Fruit fly (Drosophila melanogaster) ovary, adult (tissue): ENCODE measurements around the gene Sfp36F.

Experiments
- CG17801 ChIP-seq: fragments of 200-800 bp; optimal IDR thresholded peaks from 2 replicates; lab custom pipeline; 2019; ENCODE audit warnings: missing biosample characterization, mild to moderate bottlenecking, missing genetic modification characterization, moderate library complexity; ENCODE audit not compliant: partially characterized antibody

Sfp36F gene

DNA sequence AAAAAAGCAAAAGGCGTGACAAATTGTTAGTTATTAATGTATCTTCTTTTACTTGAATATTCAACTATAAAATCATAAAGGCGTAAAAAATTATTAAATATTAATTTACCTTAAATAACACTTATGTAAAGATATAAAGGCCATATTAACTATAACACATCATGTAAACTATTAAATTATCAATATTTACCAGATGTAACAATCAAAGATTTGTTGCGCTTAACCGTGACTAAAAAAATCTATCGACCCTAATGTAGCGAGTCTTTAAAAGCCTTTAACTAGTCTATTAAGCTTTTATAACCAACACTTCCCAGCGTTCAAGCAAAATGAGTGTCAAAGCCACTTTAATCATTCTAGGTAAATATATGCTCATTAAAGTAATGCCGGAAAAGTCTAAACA lies at the start of gene Sfp36F:
Gene Sfp36F, plus strand, starts transcription at position 301 of the 400 bp plus-strand sequence.
- TF ChIP-seq CG17801 (GFP tag; lab: Kevin White, UChicago), result no peak

DNA sequence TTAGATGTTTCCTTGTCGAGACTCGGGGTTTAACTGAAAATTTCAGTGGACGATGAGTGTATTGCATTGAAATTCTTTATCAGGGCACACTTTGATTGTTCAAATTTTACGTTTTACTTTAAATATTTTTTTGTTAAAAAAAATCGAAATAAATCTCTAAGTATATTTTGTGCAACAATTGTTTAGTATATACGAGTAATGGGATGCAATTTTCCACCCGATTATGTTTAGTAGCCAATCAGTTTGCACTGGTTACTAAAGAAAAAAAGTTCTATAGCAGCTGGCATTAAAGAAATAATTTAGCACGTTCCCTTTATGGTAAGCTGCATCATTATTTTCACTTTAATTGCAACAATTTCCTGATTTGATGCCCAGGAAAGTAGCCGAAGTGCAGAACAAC lies 34.4 kb upstream of the Sfp36F start, which contains the start of gene CG31788:
Gene CG31788, minus strand, starts transcription at position 101 of the 400 bp plus-strand sequence.
- TF ChIP-seq CG17801 (GFP tag; lab: Kevin White, UChicago), result no peak

DNA sequence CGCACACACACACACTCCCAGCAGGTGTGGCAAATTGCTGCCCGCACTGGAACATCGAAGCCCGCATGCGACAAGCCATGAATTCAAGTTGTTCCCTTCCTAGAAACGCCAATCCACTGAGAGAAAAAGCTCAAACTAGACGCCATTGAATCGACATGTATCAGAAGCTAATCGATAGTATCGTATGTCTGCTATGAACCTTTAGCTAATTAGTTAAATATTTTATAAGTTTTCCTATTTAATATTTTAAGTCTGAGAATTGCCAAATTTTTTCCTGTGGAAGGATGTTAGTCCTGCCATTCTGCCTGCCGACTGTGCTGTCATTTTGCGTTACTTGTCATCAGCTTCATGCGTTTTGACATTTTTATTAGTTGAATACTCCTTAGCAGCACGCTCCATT lies 24.5 kb upstream of the Sfp36F start:
- TF ChIP-seq CG17801 (GFP tag; lab: Kevin White, UChicago), result no peak

DNA sequence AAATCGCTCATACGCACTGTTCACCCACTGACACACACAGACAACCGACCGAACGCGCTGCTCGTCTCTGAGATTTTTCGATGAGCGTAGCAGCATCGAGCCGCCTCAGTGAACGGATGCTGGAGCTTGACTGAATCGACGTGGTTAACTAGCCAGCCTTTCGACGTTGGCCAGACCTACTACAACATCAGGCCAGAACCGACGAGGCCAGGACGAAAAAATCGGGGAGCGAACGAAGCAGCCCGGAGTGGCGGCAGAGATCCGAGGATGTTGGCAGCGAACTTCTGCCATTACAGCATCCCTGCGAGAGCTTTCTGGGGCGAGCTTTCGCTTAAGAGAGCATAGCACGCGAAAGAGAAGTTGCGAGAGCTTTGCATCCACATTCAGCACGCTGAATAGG lies 16.7 kb upstream of the Sfp36F start, which contains the start of gene CG42750:
Gene CG42750, minus strand, starts transcription at position 108 of the 400 bp plus-strand sequence.
- TF ChIP-seq CG17801 (GFP tag; lab: Kevin White, UChicago), result no peak

DNA sequence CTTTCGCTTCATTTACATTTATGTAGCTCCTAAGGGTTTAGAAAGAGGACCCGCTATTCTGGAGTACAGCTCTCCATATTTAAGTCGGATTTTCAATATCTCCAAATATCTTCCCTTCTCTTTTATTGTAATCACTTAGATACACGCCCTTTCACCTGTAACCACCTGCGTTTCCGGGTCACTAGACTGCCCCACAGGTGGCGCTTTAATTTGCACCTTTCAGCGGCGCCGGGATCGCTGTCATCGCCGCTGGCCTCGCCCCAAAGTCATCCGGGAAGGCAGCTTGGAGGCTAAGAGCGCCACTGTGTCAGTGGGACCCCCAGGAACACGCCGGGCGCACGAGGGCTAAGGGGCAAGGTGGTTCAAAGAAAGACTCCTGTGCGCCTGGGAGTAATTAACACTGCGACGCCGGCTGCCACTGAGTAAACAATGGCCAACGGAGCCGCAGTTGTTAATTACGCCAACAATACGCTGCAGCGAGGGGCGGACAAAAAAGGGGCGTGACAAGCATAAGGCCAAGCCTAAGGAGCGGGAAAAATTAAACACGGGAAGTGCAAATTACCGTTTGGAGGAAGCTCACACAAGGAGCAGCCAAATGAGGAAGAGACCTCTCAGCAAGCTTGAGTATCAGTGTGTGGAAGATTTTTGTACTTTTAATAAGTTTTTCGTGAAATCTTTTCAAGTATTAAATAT lies 8.0 kb upstream of the Sfp36F start:
- no peak for TF ChIP-seq CG17801 (GFP tag; lab: Kevin White, UChicago)

DNA sequence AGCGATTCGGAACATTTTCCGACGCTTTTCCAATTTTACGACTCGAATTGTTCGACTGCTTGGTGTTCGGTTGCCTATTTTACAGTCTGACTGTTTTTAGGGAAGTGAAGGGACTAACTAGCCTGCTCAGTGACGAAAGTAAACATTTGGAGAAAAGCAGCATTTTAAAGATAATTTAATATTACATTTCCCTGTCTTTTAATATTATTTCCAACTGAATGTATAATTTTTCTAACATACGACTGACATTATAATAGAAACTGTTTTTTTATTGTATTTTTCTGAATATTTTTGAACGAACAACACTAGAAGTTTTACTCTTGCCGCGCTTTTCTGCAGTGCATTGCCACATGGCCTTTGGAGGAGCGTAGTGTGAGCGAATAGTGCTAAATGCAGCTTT lies 6.7 kb upstream of the Sfp36F start, which contains the start of gene CG31787:
Gene CG31787, minus strand, starts transcription at position 101 of the 400 bp plus-strand sequence.
- no peak for TF ChIP-seq CG17801 (GFP tag; lab: Kevin White, UChicago)

DNA sequence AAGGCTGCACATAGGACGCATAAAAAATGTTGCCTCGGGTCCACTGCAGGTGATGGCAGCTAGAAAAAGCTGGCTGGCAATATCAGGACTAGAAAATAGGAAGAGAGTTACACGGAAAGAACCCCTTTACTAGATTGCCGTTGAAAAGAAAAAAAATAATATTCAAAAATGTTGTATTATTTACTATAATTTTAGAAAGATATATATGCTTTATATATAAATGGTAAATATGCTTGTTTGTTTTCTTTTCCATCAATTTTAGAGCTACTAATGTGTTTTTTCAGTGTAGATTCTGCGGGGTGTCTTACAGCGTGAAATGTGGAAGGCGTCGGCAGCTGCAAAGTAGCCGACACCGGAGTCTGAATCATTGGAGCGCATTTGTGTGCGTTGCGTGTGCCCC lies 5.2 kb upstream of the Sfp36F start:
- no peak for TF ChIP-seq CG17801 (GFP tag; lab: Kevin White, UChicago)

DNA sequence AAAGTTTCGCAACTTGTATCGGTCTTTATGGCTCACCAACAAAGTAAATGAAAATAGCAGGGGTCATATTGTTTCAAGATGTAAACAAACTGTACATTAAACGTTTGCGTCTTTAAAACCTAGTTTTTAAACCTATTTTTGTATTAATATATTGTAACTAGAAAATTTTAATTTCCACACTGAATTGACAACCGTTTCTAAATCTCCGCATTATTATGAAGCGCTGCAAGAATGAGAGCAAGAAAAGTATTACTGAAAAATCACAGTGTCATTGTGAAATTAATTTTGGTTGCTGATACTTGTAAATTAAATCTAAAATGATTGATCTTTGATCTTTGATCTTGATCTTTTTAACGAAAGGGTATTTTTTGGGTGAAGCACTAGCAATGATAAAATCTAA lies 960 bp upstream of the Sfp36F start, which contains the start of gene CG43362:
Gene CG43362, minus strand, starts transcription at position 101 of the 400 bp plus-strand sequence.
- TF ChIP-seq CG17801 (GFP tag; lab: Kevin White, UChicago), result no peak

DNA sequence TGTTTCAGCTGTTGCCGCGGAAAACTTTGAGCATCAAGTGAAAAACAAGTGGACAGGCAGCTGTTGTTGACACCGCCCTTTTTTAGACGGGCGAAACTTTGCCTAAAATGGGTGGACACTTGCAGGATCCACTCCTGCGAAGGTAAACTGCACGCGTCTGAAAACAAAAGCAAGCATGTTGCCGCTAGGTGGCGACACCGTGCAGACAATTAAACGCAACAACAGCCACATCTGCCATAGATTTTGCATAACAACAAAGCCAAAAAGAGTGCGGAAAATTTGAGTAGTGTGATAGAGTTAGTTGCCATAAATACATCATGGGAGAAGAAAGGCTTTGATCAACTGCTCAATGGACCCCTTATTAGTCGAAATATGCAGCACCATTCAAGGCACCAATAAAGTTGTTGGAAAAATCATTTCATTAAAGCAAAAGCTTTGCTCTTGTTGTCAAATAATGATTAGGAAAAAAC lies 2.1 kb downstream of the Sfp36F start, which contains the start of gene CG5790:
Gene CG5790, plus strand, starts transcription at position 420 of the 470 bp plus-strand sequence.
- TF ChIP-seq CG17801 (GFP tag; lab: Kevin White, UChicago), result no peak

DNA sequence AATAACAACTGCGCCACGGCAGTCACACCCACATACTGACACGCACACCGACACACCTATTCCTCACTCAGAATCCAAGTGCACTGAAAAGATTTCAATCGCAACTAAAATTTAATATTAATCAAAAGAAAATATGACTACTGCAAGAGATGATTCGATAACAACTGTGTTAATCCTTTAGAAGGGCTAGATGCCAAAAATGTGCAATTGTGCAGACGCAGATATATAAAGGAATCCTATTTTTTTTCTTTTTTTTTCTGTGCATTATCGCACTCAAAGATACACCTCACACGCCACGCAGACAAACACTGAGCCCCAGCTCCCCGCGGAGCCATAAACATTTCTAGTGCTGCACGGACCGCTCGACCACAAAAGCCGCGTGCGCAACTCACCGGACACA lies 6.2 kb downstream of the Sfp36F start:
- TF ChIP-seq CG17801 (GFP tag; lab: Kevin White, UChicago), result no peak

DNA sequence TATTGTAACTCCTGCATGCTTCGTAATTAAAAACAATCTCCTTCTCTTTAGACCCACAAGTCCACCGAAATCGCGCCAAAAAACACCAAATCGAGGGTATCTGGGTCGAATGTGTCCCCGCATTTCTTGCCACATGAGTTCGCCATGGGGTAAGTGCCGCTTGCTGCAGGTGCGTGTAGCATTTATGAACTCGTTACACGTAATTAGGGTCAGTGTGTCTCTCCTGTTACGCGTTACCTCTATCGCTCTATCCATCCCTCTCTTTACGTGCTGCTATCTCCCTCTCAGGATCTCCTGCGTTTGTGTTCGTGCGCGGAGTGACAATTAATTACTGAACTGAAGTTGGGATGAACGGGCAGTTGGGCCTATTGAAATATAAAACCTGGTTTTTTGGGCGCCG lies 10.5 kb downstream of the Sfp36F start:
- TF ChIP-seq CG17801 (GFP tag; lab: Kevin White, UChicago), result no peak

DNA sequence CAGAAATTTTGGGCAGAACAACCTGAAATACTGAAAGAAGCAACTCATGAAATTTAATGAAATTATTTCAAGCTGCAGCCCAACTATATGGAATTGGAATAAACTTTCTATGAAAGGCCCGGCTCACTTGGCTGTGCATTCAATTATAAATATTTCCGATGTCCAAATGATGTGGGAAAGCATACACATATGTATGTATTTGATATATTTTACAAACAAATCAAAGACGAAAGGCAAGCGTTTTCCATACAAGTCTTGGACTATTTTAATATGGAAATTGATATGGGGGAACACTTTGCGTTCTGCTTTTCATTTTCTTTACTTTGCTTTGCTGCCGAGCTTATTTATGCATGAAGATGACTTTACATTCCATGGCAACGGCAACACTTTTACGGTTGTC lies 12.1 kb downstream of the Sfp36F start:
- TF ChIP-seq CG17801 (GFP tag; lab: Kevin White, UChicago), result no peak

DNA sequence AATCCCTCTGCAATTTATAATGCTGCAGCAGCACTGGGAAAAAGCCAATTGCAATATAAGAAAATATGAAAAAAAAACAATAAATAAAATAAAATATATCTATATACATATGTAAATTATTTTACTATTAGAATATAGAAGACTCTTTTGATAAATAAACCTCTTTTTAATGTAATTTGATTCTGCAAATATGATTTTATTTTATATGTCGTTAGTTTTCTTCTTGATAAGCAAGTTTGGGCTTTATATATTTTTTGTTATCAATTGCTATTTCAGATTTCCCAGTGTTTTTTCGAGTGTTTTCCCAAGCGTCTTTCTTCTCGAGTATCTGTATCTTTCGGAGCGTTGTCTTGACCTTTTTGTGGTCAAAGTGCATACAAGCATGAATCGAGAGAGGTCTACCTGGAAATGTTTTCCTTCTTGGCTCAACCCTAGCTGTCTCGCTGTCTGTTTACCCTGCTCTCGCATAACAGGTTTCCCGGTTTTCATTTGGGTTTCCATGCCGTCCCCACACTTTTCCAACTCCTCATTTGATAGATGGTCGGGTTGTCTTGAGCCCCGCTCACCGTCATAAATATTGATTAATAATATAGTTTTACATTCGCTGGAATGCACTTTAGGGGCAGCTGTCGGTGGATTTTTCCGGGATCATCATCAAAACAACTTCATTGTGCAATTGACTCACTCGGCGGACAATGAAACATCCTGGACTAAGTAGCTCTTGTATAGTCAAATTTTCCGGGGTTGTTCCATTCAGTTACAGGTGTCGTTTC lies 12.9 kb downstream of the Sfp36F start:
- TF ChIP-seq CG17801 (GFP tag; lab: Kevin White, UChicago), result no peak

DNA sequence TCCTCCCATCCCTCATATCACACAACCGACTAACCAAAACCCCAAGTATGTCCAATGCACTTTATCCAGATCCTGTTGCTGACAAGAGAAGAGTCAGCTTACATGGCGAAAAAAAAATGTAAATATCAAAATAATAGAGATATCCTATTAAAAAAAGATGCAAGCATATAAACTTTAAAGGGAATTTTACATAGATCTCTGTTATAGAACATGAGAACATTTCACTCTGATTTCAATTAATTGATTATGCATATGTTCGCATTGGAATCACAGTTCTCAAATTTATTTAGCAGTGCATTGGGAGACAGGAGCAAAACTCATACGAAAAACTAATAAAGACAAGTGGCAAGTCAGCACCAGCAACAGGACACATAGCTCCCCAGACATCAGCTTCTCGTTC lies 15.5 kb downstream of the Sfp36F start:
- TF ChIP-seq CG17801 (GFP tag; lab: Kevin White, UChicago), result no peak

DNA sequence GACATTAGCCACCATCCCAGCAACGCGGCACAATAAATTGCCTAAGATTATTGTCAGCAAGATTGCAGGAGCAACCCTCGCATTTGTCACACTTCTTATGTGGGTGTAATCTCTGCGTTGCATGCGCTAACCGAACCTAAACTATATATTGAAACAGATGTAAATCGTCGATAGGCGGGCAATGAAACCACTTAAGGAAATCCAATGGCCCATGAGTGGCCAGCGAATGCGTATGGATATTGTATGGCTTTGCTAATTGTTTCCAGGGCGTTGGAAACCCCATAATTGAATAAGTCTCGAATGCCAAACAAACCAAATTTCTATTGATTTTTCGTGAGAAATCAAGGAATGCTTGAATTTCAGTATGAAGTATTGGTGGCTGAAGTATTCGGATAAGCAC lies 16.3 kb downstream of the Sfp36F start:
- TF ChIP-seq CG17801 (GFP tag; lab: Kevin White, UChicago), result no peak
